Fruit fly (Drosophila melanogaster): ENCODE results near the gene CG4815.

CG4815 gene

DNA sequence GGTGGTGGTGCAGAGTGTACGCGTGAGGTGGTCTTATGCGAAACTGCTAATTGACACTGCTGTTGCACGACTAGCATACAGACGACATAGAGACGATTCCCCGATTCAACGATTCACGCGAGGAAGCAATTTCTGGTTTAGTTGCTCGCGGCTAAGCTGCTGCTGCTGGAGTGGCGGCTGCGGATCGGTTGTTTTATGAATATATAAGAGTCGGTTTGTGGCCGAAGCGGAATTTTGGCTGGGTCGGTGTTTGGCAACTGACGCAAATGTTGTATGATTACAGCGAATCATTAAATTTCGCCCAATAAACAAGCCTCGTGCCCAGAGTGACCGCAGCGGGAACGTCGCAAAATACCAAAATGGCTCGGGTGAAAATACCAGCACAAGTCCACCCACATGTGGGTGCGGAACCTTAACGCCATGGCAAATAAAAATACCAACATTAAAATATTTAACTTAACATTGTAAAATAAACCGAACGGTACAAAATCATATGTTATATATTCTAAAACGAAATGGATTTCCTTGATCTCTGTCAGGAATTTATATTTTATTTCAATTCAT is 42.8 kb downstream of the CG4815 start, which contains the start of gene mfrn (continued):
- TF ChIP-seq ap (GFP tag; IDR thresholded peaks at IDR 0.05) (no peak), CG12942 (GFP tag; optimal IDR thresholded peaks at IDR 0.05) (no peak), CG9609 (GFP tag; optimal IDR thresholded peaks at IDR 0.05) (no peak), bbx (GFP tag; IDR thresholded peaks at IDR 0.05; ENCODE audit: partially characterized antibody) (no peak), zen2 (GFP tag; IDR thresholded peaks at IDR 0.05; ENCODE audit: partially characterized antibody) (no peak), row (GFP tag; IDR thresholded peaks at IDR 0.05) (peak; percentile 5; the same call in 1 of the 3 replicates), Adf1 (GFP tag; IDR thresholded peaks at IDR 0.05) (no peak), Med (GFP tag) (peak; percentile 69), Dbx (GFP tag; IDR thresholded peaks at IDR 0.05) (no peak), CG4282 (GFP tag; optimal IDR thresholded peaks at IDR 0.05) (no peak), CG2116 (GFP tag; optimal IDR thresholded peaks at IDR 0.05) (no peak), CG3838 (GFP tag; optimal IDR thresholded peaks at IDR 0.05) (no peak), CG2199 (GFP tag; IDR thresholded peaks at IDR 0.05) (no peak), HmgZ (tag; optimal IDR thresholded peaks at IDR 0.05) (peak; percentile 30), CG4360 (GFP tag; IDR thresholded peaks at IDR 0.05) (no peak), trh (GFP tag; optimal IDR thresholded peaks at IDR 0.05) (no peak), CG11093 (GFP tag; IDR thresholded peaks at IDR 0.05) (no peak), exex (tag; optimal IDR thresholded peaks at IDR 0.05) (no peak), E2f1 (GFP tag; IDR thresholded peaks at IDR 0.05) (no peak), Dref (GFP tag; IDR thresholded peaks at IDR 0.05) (no peak), CG10543 (GFP tag; optimal IDR thresholded peaks at IDR 0.05) (no peak), hbn (GFP tag; IDR thresholded peaks at IDR 0.05; ENCODE audit: partially characterized antibody) (no peak), gsb (GFP tag; IDR thresholded peaks at IDR 0.05) (no peak), lab (GFP tag; optimal IDR thresholded peaks at IDR 0.05) (no peak), CG11723 (GFP tag; optimal IDR thresholded peaks at IDR 0.05) (no peak), MBD-R2 (GFP tag; IDR thresholded peaks at IDR 0.05) (peak; percentile 47), wek (GFP tag; optimal IDR thresholded peaks at IDR 0.05) (no peak), CG18262 (tag; optimal IDR thresholded peaks at IDR 0.05) (no peak), CG12104 (GFP tag; optimal IDR thresholded peaks at IDR 0.05) (no peak), Optix (GFP tag; IDR thresholded peaks at IDR 0.05) (no peak), CG11398 (GFP tag; optimal IDR thresholded peaks at IDR 0.05) (no peak), BEAF-32 (GFP tag; optimal IDR thresholded peaks at IDR 0.05) (peak; percentile 30), Asciz (GFP tag; optimal IDR thresholded peaks at IDR 0.05) (no peak), CG13296 (GFP tag; optimal IDR thresholded peaks at IDR 0.05) (no peak), nmo (GFP tag; optimal IDR thresholded peaks at IDR 0.05) (no peak), CG3065 (GFP tag; optimal IDR thresholded peaks at IDR 0.05) (no peak), pb (GFP tag; optimal IDR thresholded peaks at IDR 0.05) (no peak), Ravus (GFP tag; IDR thresholded peaks at IDR 0.05) (no peak), prd (optimal IDR thresholded peaks at IDR 0.05) (no peak), prd (GFP tag; IDR thresholded peaks at IDR 0.05) (no peak), Max (GFP tag; optimal IDR thresholded peaks at IDR 0.05) (no peak), en (GFP tag; optimal IDR thresholded peaks at IDR 0.05) (no peak), esg (GFP tag; conservative IDR thresholded peaks at IDR 0.05) (no peak), D19A (tag; optimal IDR thresholded peaks at IDR 0.05) (no peak), sna (GFP tag; IDR thresholded peaks at IDR 0.05; ENCODE audit: partially characterized antibody) (0 out of 2 replicates have a peak, but pooled peaks have one; percentile 20), CG6683 (GFP tag; optimal IDR thresholded peaks at IDR 0.05) (no peak), Lhr (GFP tag; optimal IDR thresholded peaks at IDR 0.05) (no peak), CG13287 (GFP tag; IDR thresholded peaks at IDR 0.05; ENCODE audit: partially characterized antibody) (peak; percentile 26; the same call in 1 of the 2 replicates), Meics (GFP tag; optimal IDR thresholded peaks at IDR 0.05) (no peak), amos (GFP tag; IDR thresholded peaks at IDR 0.05; ENCODE audit: partially characterized antibody) (peak; percentile 26; the same call in 1 of the 2 replicates), Sry-δ (GFP tag; optimal IDR thresholded peaks at IDR 0.05) (no peak)
